Fruit fly (Drosophila melanogaster): ENCODE data around the gene CG3323.

CG3323 gene

dm6 chrX:5322459-5322883 is 17.0 kb upstream of the CG3323 start, which contains the start of gene Rnp4F (continued):
- TF ChIP-seq CG31365 (tag; optimal IDR thresholded peaks at IDR 0.05) (no peak), CG9437 (GFP tag; optimal IDR thresholded peaks at IDR 0.05) (peak; percentile 5), mirr (GFP tag; optimal IDR thresholded peaks at IDR 0.05) (peak; percentile 40), croc (GFP tag; conservative IDR thresholded peaks at IDR 0.05) (peak; percentile 43), ERR (GFP tag; optimal IDR thresholded peaks at IDR 0.05) (peak; percentile 39), disco-r (GFP tag; optimal IDR thresholded peaks at IDR 0.05) (peak; percentile 64), CG3995 (GFP tag; optimal IDR thresholded peaks at IDR 0.05) (peak; percentile 66), salm (tag; optimal IDR thresholded peaks at IDR 0.05) (no peak), CG9215 (GFP tag; IDR thresholded peaks at IDR 0.05) (peak; percentile 76), bowl (GFP tag; IDR thresholded peaks at IDR 0.05) (0 out of 2 replicates have a peak, but pooled peaks have one; percentile 24), CG18262 (tag; optimal IDR thresholded peaks at IDR 0.05) (no peak), CG10366 (GFP tag; IDR thresholded peaks at IDR 0.05) (peak; percentile 58; the same call in 1 of the 2 replicates), CG3065 (GFP tag; optimal IDR thresholded peaks at IDR 0.05) (peak; percentile 26), onecut (GFP tag; IDR thresholded peaks at IDR 0.05) (0 out of 2 replicates have a peak, but pooled peaks have one; percentile 14), Lpt (GFP tag; optimal IDR thresholded peaks at IDR 0.05) (no peak), CG30020 (tag; optimal IDR thresholded peaks at IDR 0.05) (peak; percentile 87), sqz (GFP tag; optimal IDR thresholded peaks at IDR 0.05) (peak; percentile 99), CG15601 (tag; optimal IDR thresholded peaks at IDR 0.05) (no peak), CG13894 (tag; optimal IDR thresholded peaks at IDR 0.05) (peak; percentile 27), CG9876 (GFP tag; optimal IDR thresholded peaks at IDR 0.05) (peak; percentile 72), run (tag; optimal IDR thresholded peaks at IDR 0.05) (no peak), dati (GFP tag; IDR thresholded peaks at IDR 0.05) (0 out of 2 replicates have a peak, but pooled peaks have one; percentile 10), az2 (GFP tag; optimal IDR thresholded peaks at IDR 0.05) (peak; percentile 68), shn (GFP tag; optimal IDR thresholded peaks at IDR 0.05) (peak; percentile 82), tna (GFP tag; IDR thresholded peaks at IDR 0.05; ENCODE audit: partially characterized antibody) (peak; percentile 51; the same call in 1 of the 2 replicates), lbe (GFP tag; optimal IDR thresholded peaks at IDR 0.05) (no peak), CG8388 (GFP tag; optimal IDR thresholded peaks at IDR 0.05) (no peak), CG10462 (GFP tag; optimal IDR thresholded peaks at IDR 0.05) (peak; percentile 19), sug (tag; optimal IDR thresholded peaks at IDR 0.05) (no peak), CG42726 (GFP tag; IDR thresholded peaks at IDR 0.05; ENCODE audit: partially characterized antibody) (peak; percentile 83), Mrtf (GFP tag; IDR thresholded peaks at IDR 0.05) (peak; percentile 57; the same call in 2 of the 3 replicates), klu (GFP tag; IDR thresholded peaks at IDR 0.05) (peak; percentile 39; the same call in 1 of the 2 replicates), CG6175 (GFP tag; IDR thresholded peaks at IDR 0.05) (0 out of 3 replicates have a peak, but pooled peaks have one; percentile 42), sim (GFP tag; IDR thresholded peaks at IDR 0.05) (no peak), gcm2 (GFP tag; optimal IDR thresholded peaks at IDR 0.05) (no peak), sens (GFP tag) (peak; percentile 90), CG3847 (GFP tag; IDR thresholded peaks at IDR 0.05) (peak; percentile 83), CG12155 (GFP tag; optimal IDR thresholded peaks at IDR 0.05) (peak; percentile 67), Dip3 (GFP tag; optimal IDR thresholded peaks at IDR 0.05) (peak; percentile 83), CG7963 (GFP tag; IDR thresholded peaks at IDR 0.05; ENCODE audit: partially characterized antibody) (peak; percentile 65; the same call in 2 of the 3 replicates), CG3407 (GFP tag; optimal IDR thresholded peaks at IDR 0.05) (no peak), stwl (tag; optimal IDR thresholded peaks at IDR 0.05) (peak; percentile 37), Poxn (GFP tag; IDR thresholded peaks at IDR 0.05) (peak; percentile 27; the same call in 1 of the 2 replicates), ci (GFP tag; IDR thresholded peaks at IDR 0.05) (peak; percentile 67; the same call in 2 of the 3 replicates), ttk (GFP tag; IDR thresholded peaks at IDR 0.05) (peak; percentile 57; the same call in 1 of the 2 replicates), CG10209 (GFP tag; optimal IDR thresholded peaks at IDR 0.05) (peak; percentile 51), caup (GFP tag; optimal IDR thresholded peaks at IDR 0.05; ENCODE audit: severe bottlenecking) (no peak), cas (GFP tag; IDR thresholded peaks at IDR 0.05) (peak; percentile 24; the same call in 1 of the 2 replicates), lmd (GFP tag; IDR thresholded peaks at IDR 0.05) (peak; percentile 70; the same call in 1 of the 2 replicates), CG7556 (GFP tag; optimal IDR thresholded peaks at IDR 0.05) (no peak), cato (GFP tag; optimal IDR thresholded peaks at IDR 0.05; ENCODE audit: borderline replicate concordance) (peak; percentile 53)
